Fruit fly (Drosophila melanogaster): Measurements from ENCODE around the gene Rbsn-5.

Rbsn-5 gene

dm6 chr2L:8204996-8205567 is 45.5 kb downstream of the Rbsn-5 start, which contains the start of gene SLC5A11 (continued):
- TF ChIP-seq ato (GFP tag; IDR thresholded peaks at IDR 0.05; ENCODE audit: partially characterized antibody) (no peak), hbn (GFP tag; IDR thresholded peaks at IDR 0.05; ENCODE audit: partially characterized antibody) (no peak), Dip3 (GFP tag; optimal IDR thresholded peaks at IDR 0.05) (peak; percentile 92), eyg (GFP tag; optimal IDR thresholded peaks at IDR 0.05) (peak; percentile 96), sug (tag; optimal IDR thresholded peaks at IDR 0.05) (peak; percentile 99), gcm (GFP tag; optimal IDR thresholded peaks at IDR 0.05) (peak; percentile 96), gro (GFP tag; optimal IDR thresholded peaks at IDR 0.05) (peak; percentile 99), HLH54F (GFP tag; optimal IDR thresholded peaks at IDR 0.05) (peak; percentile 76), tx (GFP tag; optimal IDR thresholded peaks at IDR 0.05) (peak; percentile 79), CG1233 (GFP tag; optimal IDR thresholded peaks at IDR 0.05) (peak; percentile 92), HHEX (GFP tag; optimal IDR thresholded peaks at IDR 0.05) (peak; percentile 97), CG7786 (GFP tag; optimal IDR thresholded peaks at IDR 0.05) (peak; percentile 78), Hsf (GFP tag; optimal IDR thresholded peaks at IDR 0.05) (peak; percentile 65), CG33213 (GFP tag; optimal IDR thresholded peaks at IDR 0.05) (peak; percentile 96), CG1024 (GFP tag; IDR thresholded peaks at IDR 0.05) (peak; percentile 94), NK7.1 (GFP tag; optimal IDR thresholded peaks at IDR 0.05) (peak; percentile 97), Nf-YB (GFP tag; optimal IDR thresholded peaks at IDR 0.05) (peak; percentile 85), CG11456 (GFP tag; IDR thresholded peaks at IDR 0.05) (peak; percentile 96), rib (GFP tag; IDR thresholded peaks at IDR 0.05) (peak; percentile 95), CG9932 (GFP tag; IDR thresholded peaks at IDR 0.05) (peak; percentile 96), pita (GFP tag; optimal IDR thresholded peaks at IDR 0.05) (no peak), CG42726 (GFP tag; IDR thresholded peaks at IDR 0.05; ENCODE audit: partially characterized antibody) (0 out of 2 replicates have a peak, but pooled peaks have one; percentile 55), bowl (GFP tag; IDR thresholded peaks at IDR 0.05) (peak; percentile 82; the same call in 1 of the 2 replicates), Nf-YC (tag; optimal IDR thresholded peaks at IDR 0.05) (peak; percentile 91), dan (GFP tag; IDR thresholded peaks at IDR 0.05) (peak; percentile 49), tio (GFP tag; optimal IDR thresholded peaks at IDR 0.05) (peak; percentile 90), sima (GFP tag; optimal IDR thresholded peaks at IDR 0.05) (peak; percentile 96), inv (GFP tag; IDR thresholded peaks at IDR 0.05; ENCODE audit: partially characterized antibody) (no peak), Gug (GFP tag; IDR thresholded peaks at IDR 0.05) (peak; percentile 87), CG12071 (GFP tag; optimal IDR thresholded peaks at IDR 0.05) (peak; percentile 89), pb (GFP tag; optimal IDR thresholded peaks at IDR 0.05) (peak; percentile 95), crp (GFP tag; optimal IDR thresholded peaks at IDR 0.05) (peak in 1 of 2 experiments; percentile 71), usp (GFP tag; optimal IDR thresholded peaks at IDR 0.05) (no peak), CG18476 (GFP tag; optimal IDR thresholded peaks at IDR 0.05) (peak; percentile 99), CG3838 (GFP tag; optimal IDR thresholded peaks at IDR 0.05) (peak; percentile 97), CG3726 (GFP tag; IDR thresholded peaks at IDR 0.05) (peak; percentile 98), HLHmδ (GFP tag; optimal IDR thresholded peaks at IDR 0.05) (no peak), Chrac-16 (GFP tag; optimal IDR thresholded peaks at IDR 0.05) (peak; percentile 87), zen (tag; optimal IDR thresholded peaks at IDR 0.05) (peak; percentile 80), CG11085 (GFP tag; IDR thresholded peaks at IDR 0.05) (peak; percentile 94), CG12769 (tag; optimal IDR thresholded peaks at IDR 0.05) (peak; percentile 83), CG8359 (GFP tag; optimal IDR thresholded peaks at IDR 0.05; ENCODE audit: borderline replicate concordance) (peak; percentile 82), Sox100B (GFP tag; optimal IDR thresholded peaks at IDR 0.05) (peak; percentile 99), Antp (GFP tag; optimal IDR thresholded peaks at IDR 0.05) (peak; percentile 64), tup (GFP tag; optimal IDR thresholded peaks at IDR 0.05) (peak; percentile 97), Rx (GFP tag; IDR thresholded peaks at IDR 0.05) (peak; percentile 85), D (optimal IDR thresholded peaks at IDR 0.05) (no peak), D (GFP tag; optimal IDR thresholded peaks at IDR 0.05) (peak; percentile 98), bab2 (GFP tag; optimal IDR thresholded peaks at IDR 0.05) (peak; percentile 99), CG2678 (tag; optimal IDR thresholded peaks at IDR 0.05) (peak; percentile 99)

Measured in whole organism, embryonic.